Worm (Caenorhabditis elegans) whole organism, late embryonic: Measurements from ENCODE around the gene F36H9.2.

Experiments used
- ceh-9 ChIP-seq: sonication (generic microtip); optimal IDR thresholded peaks from 2 replicates; lab custom pipeline; 2016; ENCODE audit warnings: mild to moderate bottlenecking, missing genetic modification characterization, inconsistent platforms, missing compliant biosample characterization
- fkh-10 ChIP-seq: fragments of 150-350 bp; optimal IDR thresholded peaks from 2 replicates; lab custom pipeline; 2014; ENCODE audit warnings: missing biosample characterization, missing genetic modification reagents, missing genetic modification characterization
- madf-2 ChIP-seq: sonication (generic microtip); optimal IDR thresholded peaks from 2 replicates; lab custom pipeline; 2017; ENCODE audit warnings: missing genetic modification characterization, missing compliant biosample characterization
- mec-3 ChIP-seq: sonication (generic microtip); optimal IDR thresholded peaks from 2 replicates; lab custom pipeline; 2016; ENCODE audit warnings: borderline replicate concordance, missing genetic modification characterization, missing compliant biosample characterization
- nfya-1 ChIP-seq: sonication (generic microtip); optimal IDR thresholded peaks from 2 replicates; lab custom pipeline; 2017; ENCODE audit warnings: missing genetic modification characterization, mild to moderate bottlenecking, missing compliant biosample characterization, antibody characterized with exemption, moderate library complexity
- nhr-11 ChIP-seq: fragments of 150-350 bp; optimal IDR thresholded peaks from 2 replicates; lab custom pipeline; 2014; ENCODE audit warnings: missing biosample characterization, missing genetic modification characterization
- pax-1 ChIP-seq: fragments of 150-350 bp; optimal IDR thresholded peaks from 2 replicates; lab custom pipeline; 2014; ENCODE audit warnings: missing biosample characterization, missing genetic modification characterization
- pha-4 ChIP-seq: fragments of 150-350 bp; optimal IDR thresholded peaks from 2 replicates; lab custom pipeline; 2018; ENCODE audit warnings: missing biosample characterization, missing genetic modification reagents, missing genetic modification characterization
- rnt-1 ChIP-seq: sonication (generic microtip); optimal IDR thresholded peaks from 2 replicates; lab custom pipeline; 2016; ENCODE audit warnings: missing genetic modification characterization, missing compliant biosample characterization
- unc-55 ChIP-seq: sonication (generic microtip); optimal IDR thresholded peaks from 2 replicates; lab custom pipeline; 2017; ENCODE audit warnings: missing biosample characterization, missing genetic modification reagents, missing genetic modification characterization

ce11 chrV:1741074-1741473, 47.2 kb upstream of the F36H9.2 start, which contains the start of gene srab-25:
- TF ChIP-seq unc-55 (GFP tag; lab: Kevin White, UChicago) (no peak), pax-1 (no peak), fkh-10 (no peak), rnt-1 (tag; lab: Kevin White, UChicago) (no peak), mec-3 (no peak), ceh-9 (tag; lab: Kevin White, UChicago) (no peak), nhr-11 (tag; lab: Kevin White, UChicago) (no peak), nfya-1 (tag; lab: Kevin White, UChicago) (no peak), madf-2 (tag; lab: Kevin White, UChicago) (no peak), pha-4 (tag; lab: Kevin White, UChicago) (no peak)
